Fruit fly (Drosophila melanogaster) whole organism, prepupa: ENCODE measurements around the gene mahe.

ENCODE experiments used
- CG34406 ChIP-seq: fragments of 200-800 bp; sonication (Bioruptor generic); optimal IDR thresholded peaks from 3 replicates; lab custom pipeline; 2016; ENCODE audit warnings: missing biosample characterization, missing genetic modification characterization
- Sox102F ChIP-seq: fragments of 200-800 bp; sonication (Bioruptor generic); optimal IDR thresholded peaks from 2 replicates; lab custom pipeline; 2016; ENCODE audit warnings: missing biosample characterization, mild to moderate bottlenecking, missing genetic modification characterization
- fd59A ChIP-seq: fragments of 200-800 bp; sonication (Bioruptor generic); optimal IDR thresholded peaks from 2 replicates; lab custom pipeline; 2017; ENCODE audit warnings: missing biosample characterization, mild to moderate bottlenecking, missing genetic modification characterization, missing genetic modification reagents

dm6 chrX:7892539-7892899 lies 38.7 kb downstream of the mahe start:
- TF ChIP-seq fd59A (GFP tag; lab: Kevin White, UChicago) (peak; percentile 32), CG34406 (GFP tag; lab: Kevin White, UChicago) (peak; percentile 41), Sox102F (GFP tag; lab: Kevin White, UChicago) (peak; percentile 41)
